Fruit fly (Drosophila melanogaster) whole organism, embryonic: Measurements from ENCODE around the gene COX7AL.

Experiments
- Adf1 ChIP-seq: fragments of 200-800 bp; sonication (Bioruptor generic); IDR thresholded peaks from 2 replicates; pipeline ENCODE4 v1.3.6; 2022; ENCODE audit warnings: missing biosample characterization, missing genetic modification characterization
- Antp ChIP-seq: fragments of 200-800 bp; sonication (Bioruptor generic); optimal IDR thresholded peaks from 3 replicates; lab custom pipeline; 2016; ENCODE audit warnings: missing biosample characterization, missing genetic modification characterization
- Atf3 ChIP-seq: fragments of 200-800 bp; sonication (Bioruptor generic); optimal IDR thresholded peaks from 3 replicates; lab custom pipeline; 2016; ENCODE audit warnings: missing biosample characterization, missing genetic modification characterization
- Bgb ChIP-seq: fragments of 200-800 bp; sonication (Bioruptor generic); IDR thresholded peaks from 2 replicates; pipeline ENCODE4 v1.3.6; 2022; ENCODE audit warnings: missing biosample characterization, missing genetic modification characterization; ENCODE audit not compliant: partially characterized antibody
- CG11504 ChIP-seq: fragments of 200-800 bp; sonication (Bioruptor generic); optimal IDR thresholded peaks from 3 replicates; lab custom pipeline; 2019; ENCODE audit warnings: missing biosample characterization, mild to moderate bottlenecking, missing genetic modification characterization, moderate library complexity
- CG12391 ChIP-seq: fragments of 200-800 bp; sonication (Bioruptor generic); optimal IDR thresholded peaks from 3 replicates; lab custom pipeline; 2018; ENCODE audit warnings: missing biosample characterization, mild to moderate bottlenecking, missing genetic modification characterization, moderate library complexity
- CG12744 ChIP-seq: fragments of 200-800 bp; sonication (Bioruptor generic); optimal IDR thresholded peaks from 2 replicates; lab custom pipeline; 2016; ENCODE audit warnings: missing biosample characterization, missing genetic modification characterization
- CG13424 ChIP-seq: fragments of 200-800 bp; sonication (Bioruptor generic); optimal IDR thresholded peaks from 2 replicates; lab custom pipeline; 2019; ENCODE audit warnings: missing biosample characterization, mild to moderate bottlenecking, missing genetic modification characterization, moderate library complexity
- CG14667 ChIP-seq: fragments of 200-800 bp; sonication (Bioruptor generic); IDR thresholded peaks from 2 replicates; pipeline ENCODE4 v1.3.6; 2022; ENCODE audit warnings: missing biosample characterization, missing genetic modification characterization
- CG16813 ChIP-seq: fragments of 200-800 bp; sonication (Bioruptor generic); IDR thresholded peaks from 3 replicates; pipeline ENCODE4 v1.3.6; 2022; ENCODE audit warnings: missing biosample characterization, missing genetic modification characterization; ENCODE audit not compliant: partially characterized antibody
- CG1792 ChIP-seq: fragments of 200-800 bp; sonication (Bioruptor generic); optimal IDR thresholded peaks from 2 replicates; lab custom pipeline; 2016; ENCODE audit warnings: missing biosample characterization, missing genetic modification characterization
- CG18476 ChIP-seq: fragments of 200-800 bp; sonication (Bioruptor generic); optimal IDR thresholded peaks from 2 replicates; lab custom pipeline; 2016; ENCODE audit warnings: missing biosample characterization, mild to moderate bottlenecking, missing genetic modification characterization
- CG30403 ChIP-seq: fragments of 200-800 bp; sonication (Bioruptor generic); optimal IDR thresholded peaks from 3 replicates; lab custom pipeline; 2016; ENCODE audit warnings: missing biosample characterization, missing genetic modification characterization
- CG3407 ChIP-seq: fragments of 200-800 bp; sonication (Bioruptor generic); optimal IDR thresholded peaks from 2 replicates; lab custom pipeline; 2018; ENCODE audit warnings: missing biosample characterization, mild to moderate bottlenecking, missing genetic modification characterization
- CG6254 ChIP-seq: fragments of 200-800 bp; sonication (Bioruptor generic); optimal IDR thresholded peaks from 3 replicates; lab custom pipeline; 2017; ENCODE audit warnings: mild to moderate bottlenecking, missing biosample characterization, missing genetic modification reagents, missing genetic modification characterization
- CG7745 ChIP-seq: fragments of 200-800 bp; sonication (Bioruptor generic); optimal IDR thresholded peaks from 2 replicates; lab custom pipeline; 2018; ENCODE audit warnings: missing biosample characterization, mild to moderate bottlenecking, missing genetic modification characterization, moderate library complexity
- CG7786 ChIP-seq: fragments of 200-800 bp; sonication (Bioruptor generic); optimal IDR thresholded peaks from 2 replicates; lab custom pipeline; 2016; ENCODE audit warnings: missing biosample characterization, missing genetic modification characterization
- CG7963 ChIP-seq: fragments of 200-800 bp; sonication (Bioruptor generic); IDR thresholded peaks from 3 replicates; pipeline ENCODE4 v1.3.6; 2022; ENCODE audit warnings: missing biosample characterization, missing genetic modification characterization; ENCODE audit not compliant: partially characterized antibody
- CG8924 ChIP-seq: fragments of 200-800 bp; optimal IDR thresholded peaks from 3 replicates; lab custom pipeline; 2019; ENCODE audit warnings: missing biosample characterization, mild to moderate bottlenecking, missing genetic modification characterization, moderate library complexity
- CG8944 ChIP-seq: fragments of 200-800 bp; sonication (Bioruptor generic); optimal IDR thresholded peaks from 3 replicates; lab custom pipeline; 2016; ENCODE audit warnings: missing biosample characterization, missing genetic modification characterization
- D19B ChIP-seq: fragments of 200-800 bp; sonication (Bioruptor generic); optimal IDR thresholded peaks from 2 replicates; lab custom pipeline; 2017; ENCODE audit warnings: missing biosample characterization, mild to moderate bottlenecking, missing genetic modification characterization
- Hmx ChIP-seq: fragments of 200-800 bp; sonication (Bioruptor generic); optimal IDR thresholded peaks from 2 replicates; lab custom pipeline; 2016; ENCODE audit warnings: missing biosample characterization, missing genetic modification characterization
- Mrtf ChIP-seq: fragments of 200-800 bp; sonication (Bioruptor generic); IDR thresholded peaks from 3 replicates; pipeline ENCODE4 v1.3.6; 2022; ENCODE audit warnings: missing biosample characterization, missing genetic modification characterization
- Nf-YA ChIP-seq: fragments of 200-800 bp; sonication (Bioruptor generic); IDR thresholded peaks from 2 replicates; pipeline ENCODE4 v1.3.6; 2022; ENCODE audit warnings: missing biosample characterization, missing genetic modification characterization
- Oli ChIP-seq: fragments of 200-800 bp; sonication (Bioruptor generic); optimal IDR thresholded peaks from 2 replicates; lab custom pipeline; 2018; ENCODE audit warnings: missing biosample characterization, mild to moderate bottlenecking, missing genetic modification characterization, moderate library complexity
- Optix ChIP-seq: fragments of 200-800 bp; sonication (Bioruptor generic); IDR thresholded peaks from 3 replicates; pipeline ENCODE4 v1.3.6; 2022; ENCODE audit warnings: missing biosample characterization, missing genetic modification characterization
- Xbp1 ChIP-seq: fragments of 200-800 bp; sonication (Bioruptor generic); optimal IDR thresholded peaks from 3 replicates; lab custom pipeline; 2016; ENCODE audit warnings: missing biosample characterization, mild to moderate bottlenecking, missing genetic modification characterization
- ara ChIP-seq: fragments of 200-800 bp; sonication (Bioruptor generic); IDR thresholded peaks from 2 replicates; pipeline ENCODE4 v1.3.6; 2022; ENCODE audit warnings: missing biosample characterization, missing genetic modification characterization
- emc ChIP-seq: fragments of 200-800 bp; sonication (Bioruptor generic); optimal IDR thresholded peaks from 2 replicates; lab custom pipeline; 2016; ENCODE audit warnings: missing biosample characterization, missing genetic modification characterization
- ftz-f1 ChIP-seq: fragments of 200-800 bp; sonication (Bioruptor generic); optimal IDR thresholded peaks from 2 replicates; lab custom pipeline; 2016; ENCODE audit warnings: missing biosample characterization, missing genetic modification characterization
- gro ChIP-seq: fragments of 200-800 bp; sonication (Bioruptor generic); optimal IDR thresholded peaks from 2 replicates; lab custom pipeline; 2016; ENCODE audit warnings: missing biosample characterization, missing genetic modification characterization
- hbn ChIP-seq: fragments of 200-800 bp; sonication (Bioruptor generic); IDR thresholded peaks from 2 replicates; pipeline ENCODE4 v1.3.6; 2022; ENCODE audit warnings: missing biosample characterization, missing genetic modification characterization; ENCODE audit not compliant: partially characterized antibody
- her ChIP-seq: fragments of 200-800 bp; sonication (Bioruptor generic); optimal IDR thresholded peaks from 2 replicates; lab custom pipeline; 2016; ENCODE audit warnings: missing biosample characterization, missing genetic modification characterization
- inv ChIP-seq: fragments of 200-800 bp; sonication (Bioruptor generic); IDR thresholded peaks from 2 replicates; pipeline ENCODE4 v1.3.6; 2022; ENCODE audit warnings: missing biosample characterization, missing genetic modification characterization; ENCODE audit not compliant: partially characterized antibody
- jumu ChIP-seq: fragments of 200-800 bp; sonication (Bioruptor generic); optimal IDR thresholded peaks from 3 replicates; lab custom pipeline; 2016; ENCODE audit warnings: missing biosample characterization, missing genetic modification characterization
- kah ChIP-seq: fragments of 200-800 bp; sonication (Bioruptor generic); optimal IDR thresholded peaks from 2 replicates; lab custom pipeline; 2018; ENCODE audit warnings: missing biosample characterization, mild to moderate bottlenecking, missing genetic modification characterization
- kay ChIP-seq: fragments of 200-800 bp; sonication (Bioruptor generic); optimal IDR thresholded peaks from 2 replicates; lab custom pipeline; 2016; ENCODE audit warnings: missing biosample characterization, missing genetic modification characterization
- pan ChIP-seq, 4 experiments: fragments of >200 bp in 3 of 4; fragments of 200-800 bp in 1 of 4; sonication (Bioruptor generic) in 1 of 4; optimal IDR thresholded peaks in 3 of 4; IDR thresholded peaks in 1 of 4; 2 replicates each; pipeline versions ENCODE4 v1.3.6 to Lab custom; 2017 to 2022; ENCODE audit warnings: missing biosample characterization in 2 of 4, missing genetic modification characterization in 2 of 4, mixed read lengths in 1 of 4
- pros ChIP-seq: fragments of 200-800 bp; sonication (Bioruptor generic); optimal IDR thresholded peaks from 3 replicates; lab custom pipeline; 2019; ENCODE audit warnings: missing biosample characterization, mild to moderate bottlenecking, missing genetic modification characterization, moderate library complexity
- schlank ChIP-seq: fragments of 200-800 bp; sonication (Bioruptor generic); optimal IDR thresholded peaks from 2 replicates; lab custom pipeline; 2018; ENCODE audit warnings: missing biosample characterization, mild to moderate bottlenecking, missing genetic modification characterization
- scrt ChIP-seq: fragments of 200-800 bp; sonication (Bioruptor generic); optimal IDR thresholded peaks from 2 replicates; lab custom pipeline; 2018; ENCODE audit warnings: missing biosample characterization, mild to moderate bottlenecking, missing genetic modification characterization, moderate library complexity
- sima ChIP-seq: fragments of 200-800 bp; sonication (Bioruptor generic); optimal IDR thresholded peaks from 2 replicates; lab custom pipeline; 2016; ENCODE audit warnings: missing biosample characterization, missing genetic modification characterization
- sr ChIP-seq: fragments of 200-800 bp; sonication (Bioruptor generic); IDR thresholded peaks from 3 replicates; pipeline ENCODE4 v1.3.6; 2022; ENCODE audit warnings: missing biosample characterization, missing genetic modification characterization
- toy ChIP-seq: fragments of 200-800 bp; sonication (Bioruptor generic); IDR thresholded peaks from 2 replicates; pipeline ENCODE4 v1.3.6; 2022; ENCODE audit warnings: missing biosample characterization, missing genetic modification characterization
- unpg ChIP-seq: fragments of 200-800 bp; sonication (Bioruptor generic); optimal IDR thresholded peaks from 3 replicates; lab custom pipeline; 2018; ENCODE audit warnings: missing biosample characterization, mild to moderate bottlenecking, missing genetic modification characterization, moderate library complexity
- zen2 ChIP-seq: fragments of 200-800 bp; sonication (Bioruptor generic); IDR thresholded peaks from 3 replicates; pipeline ENCODE4 v1.3.6; 2022; ENCODE audit warnings: missing biosample characterization, missing genetic modification characterization; ENCODE audit not compliant: partially characterized antibody
- zf30C ChIP-seq: fragments of 200-800 bp; sonication (Bioruptor generic); optimal IDR thresholded peaks from 3 replicates; lab custom pipeline; 2018; ENCODE audit warnings: missing biosample characterization, mild to moderate bottlenecking, missing genetic modification characterization
- zfh2 ChIP-seq: fragments of 200-800 bp; sonication (Bioruptor generic); optimal IDR thresholded peaks from 2 replicates; lab custom pipeline; 2016; ENCODE audit warnings: missing biosample characterization, missing genetic modification characterization

Gene COX7AL

DNA sequence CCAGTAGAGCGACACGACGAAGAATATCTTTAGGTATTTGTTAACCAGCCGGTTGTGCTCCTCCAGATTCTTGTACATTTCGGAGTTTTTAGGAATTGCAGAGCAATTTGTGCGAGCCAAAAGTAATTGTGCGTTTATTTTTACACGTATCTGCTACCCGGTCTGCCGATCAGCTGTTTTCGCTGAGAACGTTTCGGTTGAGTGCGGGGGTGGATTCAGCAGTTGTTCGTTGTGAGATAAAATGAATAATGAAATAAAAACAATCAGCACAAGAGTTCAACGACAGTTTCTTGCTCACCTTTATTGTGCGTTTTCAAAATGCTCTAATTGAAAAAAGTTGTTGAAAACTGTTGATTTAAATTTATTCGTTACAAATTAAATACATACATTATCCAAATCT lies 39.6 kb upstream of the COX7AL start, which contains the start of gene nac (continued):
- TF ChIP-seq Adf1 (GFP tag; lab: Robert Waterston, UW), result no peak
- TF ChIP-seq CG18476 (GFP tag; lab: Kevin White, UChicago), result peak; percentile 100
- TF ChIP-seq, all 482 proteins: peak for 56

DNA sequence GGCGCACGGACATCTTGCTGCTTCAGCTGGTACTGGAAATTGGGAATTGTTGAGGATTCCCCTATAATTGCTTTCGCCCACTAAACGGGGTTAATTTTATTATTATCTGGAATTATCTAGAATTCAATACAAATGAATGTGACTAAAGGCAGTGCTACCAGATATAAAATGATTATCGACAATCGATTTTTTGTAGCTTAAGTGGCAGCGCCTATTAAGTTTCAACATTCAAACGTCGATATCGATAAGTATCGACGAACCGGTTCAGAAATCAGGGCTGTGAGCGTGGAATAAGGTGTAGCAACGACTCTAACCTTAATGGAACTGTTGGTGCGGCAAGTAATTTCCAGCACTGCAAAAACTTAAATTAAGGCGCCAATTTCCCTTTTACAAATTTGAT lies 38.4 kb upstream of the COX7AL start, which contains the start of gene Sgt1:
Gene Sgt1, minus strand, starts transcription at position 165 of the 400 bp plus-strand sequence.
- no peak for TF ChIP-seq CG14667 (GFP tag; lab: Robert Waterston, UW)
- peak; percentile 79 for TF ChIP-seq gro
- TF ChIP-seq Bgb (GFP tag; lab: Robert Waterston, UW), result peak; percentile 88
- peak; percentile 57 for TF ChIP-seq CG1792 (GFP tag; lab: Kevin White, UChicago)
- peak; percentile 33 for TF ChIP-seq CG8944 (GFP tag; lab: Kevin White, UChicago)
- TF ChIP-seq CG30403 (GFP tag; lab: Kevin White, UChicago), result peak; percentile 56
- no peak for TF ChIP-seq kay (GFP tag; lab: Kevin White, UChicago)
- peak; percentile 62 for TF ChIP-seq her (GFP tag; lab: Kevin White, UChicago)
- TF ChIP-seq sima (GFP tag; lab: Kevin White, UChicago), result no peak
- TF ChIP-seq Hmx, result no peak
- TF ChIP-seq CG12744 (GFP tag; lab: Kevin White, UChicago), result peak; percentile 11
- TF ChIP-seq CG7745 (tag; lab: Kevin White, UChicago), result peak; percentile 29
- TF ChIP-seq zf30C (GFP tag; lab: Kevin White, UChicago), result no peak
- peak; percentile 79 for TF ChIP-seq zfh2
- TF ChIP-seq schlank (tag; lab: Kevin White, UChicago), result no peak
- no peak for TF ChIP-seq ftz-f1 (GFP tag; lab: Kevin White, UChicago)
- TF ChIP-seq pan (optimal IDR thresholded peaks at IDR 0.05; lab: Kevin White, UChicago), result no peak
- TF ChIP-seq pan (GFP tag; optimal IDR thresholded peaks at IDR 0.05 in 1 of 2, IDR thresholded peaks at IDR 0.05 in 1 of 2), result no peak
- peak; percentile 81 for TF ChIP-seq CG16813
- no peak for TF ChIP-seq pros (GFP tag; lab: Kevin White, UChicago)
- TF ChIP-seq CG7786 (GFP tag; lab: Kevin White, UChicago), result peak; percentile 47
- no peak for TF ChIP-seq CG11504 (tag; lab: Kevin White, UChicago)
- TF ChIP-seq Oli (tag; lab: Kevin White, UChicago), result no peak
- peak; percentile 91 for TF ChIP-seq CG7963 (GFP tag; lab: Robert Waterston, UW)
- TF ChIP-seq unpg, result no peak
- no peak for TF ChIP-seq toy
- TF ChIP-seq Atf3, result no peak
- TF ChIP-seq emc (GFP tag; lab: Kevin White, UChicago), result no peak
- no peak for TF ChIP-seq sr (GFP tag; lab: Robert Waterston, UW)
- TF ChIP-seq jumu (GFP tag; lab: Kevin White, UChicago), result peak; percentile 63
- no peak for TF ChIP-seq kah (GFP tag; lab: Kevin White, UChicago)
- peak; percentile 7 for TF ChIP-seq CG8924 (tag; lab: Kevin White, UChicago)
- TF ChIP-seq Xbp1, result peak; percentile 48
- no peak for TF ChIP-seq Optix
- no peak for TF ChIP-seq ara (GFP tag; lab: Robert Waterston, UW)
- TF ChIP-seq Mrtf, result no peak
- TF ChIP-seq CG6254 (GFP tag; lab: Kevin White, UChicago), result no peak
- TF ChIP-seq Nf-YA (GFP tag; lab: Robert Waterston, UW), result no peak
- TF ChIP-seq scrt, result no peak
- TF ChIP-seq zen2 (GFP tag; lab: Robert Waterston, UW), result peak; percentile 64; the same call in 1 of the 3 replicates
- TF ChIP-seq D19B (GFP tag; lab: Kevin White, UChicago), result no peak
- TF ChIP-seq inv (GFP tag; lab: Robert Waterston, UW), result peak; percentile 67
- TF ChIP-seq Antp (GFP tag; lab: Kevin White, UChicago), result peak; percentile 65
- peak; percentile 4 for TF ChIP-seq CG13424 (tag; lab: Kevin White, UChicago)
- TF ChIP-seq hbn (GFP tag; lab: Robert Waterston, UW), result peak; percentile 70
- no peak for TF ChIP-seq CG3407
- TF ChIP-seq CG12391, result peak; percentile 46
